Fruit fly (Drosophila melanogaster) whole organism, embryonic: ENCODE measurements around the gene beta'COP.

Experiments
- Bteb2 ChIP-seq: fragments of 200-800 bp; sonication (Bioruptor generic); optimal IDR thresholded peaks from 2 replicates; lab custom pipeline; 2016; ENCODE audit warnings: missing biosample characterization, missing genetic modification characterization
- CG1024 ChIP-seq: fragments of 200-800 bp; sonication (Bioruptor generic); IDR thresholded peaks from 2 replicates; pipeline ENCODE4 v1.3.6; 2022; ENCODE audit warnings: missing biosample characterization, missing genetic modification characterization
- CG10543 ChIP-seq: fragments of 200-800 bp; sonication (Bioruptor generic); optimal IDR thresholded peaks from 3 replicates; lab custom pipeline; 2017; ENCODE audit warnings: missing biosample characterization, mild to moderate bottlenecking, missing genetic modification characterization, moderate library complexity
- CG11085 ChIP-seq: fragments of 200-800 bp; sonication (Bioruptor generic); IDR thresholded peaks from 2 replicates; pipeline ENCODE4 v1.3.6; 2022; ENCODE audit warnings: missing biosample characterization, missing genetic modification characterization
- CG11456 ChIP-seq: fragments of 200-800 bp; sonication (Bioruptor generic); IDR thresholded peaks from 3 replicates; pipeline ENCODE4 v1.3.6; 2022; ENCODE audit warnings: missing biosample characterization, missing genetic modification characterization
- CG12104 ChIP-seq: fragments of 200-800 bp; sonication (Bioruptor generic); optimal IDR thresholded peaks from 3 replicates; lab custom pipeline; 2016; ENCODE audit warnings: missing biosample characterization, missing genetic modification characterization
- CG12659 ChIP-seq: fragments of 200-800 bp; sonication (Bioruptor generic); optimal IDR thresholded peaks from 3 replicates; lab custom pipeline; 2017; ENCODE audit warnings: mild to moderate bottlenecking, missing biosample characterization, missing genetic modification reagents, missing genetic modification characterization
- CG12942 ChIP-seq: fragments of 200-800 bp; sonication (Bioruptor generic); optimal IDR thresholded peaks from 3 replicates; lab custom pipeline; 2016; ENCODE audit warnings: missing biosample characterization, missing genetic modification characterization
- CG13123 ChIP-seq: fragments of 200-800 bp; sonication (Bioruptor generic); optimal IDR thresholded peaks from 2 replicates; lab custom pipeline; 2016; ENCODE audit warnings: missing biosample characterization, missing genetic modification characterization
- CG15073 ChIP-seq: fragments of 200-800 bp; sonication (Bioruptor generic); optimal IDR thresholded peaks from 2 replicates; lab custom pipeline; 2016; ENCODE audit warnings: missing biosample characterization, missing genetic modification characterization
- CG15601 ChIP-seq: fragments of 200-800 bp; sonication (Bioruptor generic); optimal IDR thresholded peaks from 3 replicates; lab custom pipeline; 2019; ENCODE audit warnings: missing biosample characterization, mild to moderate bottlenecking, missing genetic modification characterization, moderate library complexity
- CG1647 ChIP-seq: fragments of 200-800 bp; sonication (Bioruptor generic); optimal IDR thresholded peaks from 3 replicates; lab custom pipeline; 2016; ENCODE audit warnings: missing biosample characterization, missing genetic modification characterization
- CG2202 ChIP-seq: fragments of 200-800 bp; sonication (Bioruptor generic); optimal IDR thresholded peaks from 2 replicates; lab custom pipeline; 2018; ENCODE audit warnings: missing biosample characterization, mild to moderate bottlenecking, missing genetic modification characterization
- CG2712 ChIP-seq: fragments of 200-800 bp; optimal IDR thresholded peaks from 3 replicates; lab custom pipeline; 2019; ENCODE audit warnings: missing biosample characterization, mild to moderate bottlenecking, missing genetic modification characterization, moderate library complexity
- CG5245 ChIP-seq: fragments of 200-800 bp; sonication (Bioruptor generic); optimal IDR thresholded peaks from 3 replicates; lab custom pipeline; 2016; ENCODE audit warnings: missing biosample characterization, missing genetic modification characterization
- CG6683 ChIP-seq: fragments of 200-800 bp; sonication (Bioruptor generic); optimal IDR thresholded peaks from 2 replicates; lab custom pipeline; 2017; ENCODE audit warnings: missing biosample characterization, mild to moderate bottlenecking, missing genetic modification characterization, missing genetic modification reagents
- CG7987 ChIP-seq: fragments of 200-800 bp; sonication (Bioruptor generic); optimal IDR thresholded peaks from 2 replicates; lab custom pipeline; 2018; ENCODE audit warnings: missing biosample characterization, mild to moderate bottlenecking, missing genetic modification characterization, moderate library complexity
- CG8089 ChIP-seq: fragments of 200-800 bp; sonication (Bioruptor generic); optimal IDR thresholded peaks from 3 replicates; lab custom pipeline; 2016; ENCODE audit warnings: missing biosample characterization, missing genetic modification characterization
- CG8290 ChIP-seq, 3 experiments: fragments of 200-800 bp; sonication (Bioruptor generic); optimal IDR thresholded peaks; 2 replicates each; lab custom pipeline; 2016 to 2019; ENCODE audit warnings: missing biosample characterization in 3 of 3, missing genetic modification characterization in 3 of 3, mild to moderate bottlenecking in 2 of 3, moderate library complexity in 1 of 3
- CG8924 ChIP-seq: fragments of 200-800 bp; optimal IDR thresholded peaks from 3 replicates; lab custom pipeline; 2019; ENCODE audit warnings: missing biosample characterization, mild to moderate bottlenecking, missing genetic modification characterization, moderate library complexity
- Dp ChIP-seq: fragments of 200-800 bp; sonication (Bioruptor generic); optimal IDR thresholded peaks from 2 replicates; lab custom pipeline; 2018; ENCODE audit warnings: missing biosample characterization, mild to moderate bottlenecking, missing genetic modification characterization, moderate library complexity
- Hr3 ChIP-seq: fragments of 200-800 bp; sonication (Bioruptor generic); optimal IDR thresholded peaks from 3 replicates; lab custom pipeline; 2016; ENCODE audit warnings: missing biosample characterization, missing genetic modification characterization
- Max ChIP-seq: fragments of 200-800 bp; sonication (Bioruptor generic); optimal IDR thresholded peaks from 2 replicates; lab custom pipeline; 2016; ENCODE audit warnings: missing biosample characterization, mild to moderate bottlenecking, missing genetic modification characterization
- NK7.1 ChIP-seq: fragments of 200-800 bp; sonication (Bioruptor generic); optimal IDR thresholded peaks from 3 replicates; lab custom pipeline; 2016; ENCODE audit warnings: missing biosample characterization, missing genetic modification characterization
- Opbp ChIP-seq: fragments of 200-800 bp; sonication (Bioruptor generic); IDR thresholded peaks from 3 replicates; pipeline ENCODE4 v1.3.6; 2022; ENCODE audit warnings: missing biosample characterization, missing genetic modification characterization; ENCODE audit not compliant: partially characterized antibody
- Scr ChIP-seq: fragments of 200-800 bp; sonication (Bioruptor generic); IDR thresholded peaks from 2 replicates; pipeline ENCODE4 v1.3.6; 2022; ENCODE audit warnings: missing biosample characterization, missing genetic modification characterization; ENCODE audit not compliant: partially characterized antibody
- ap ChIP-seq: fragments of 200-800 bp; sonication (Bioruptor generic); IDR thresholded peaks from 2 replicates; pipeline ENCODE4 v1.3.6; 2022; ENCODE audit warnings: missing biosample characterization, missing genetic modification characterization
- bab2 ChIP-seq: fragments of 200-800 bp; sonication (Bioruptor generic); optimal IDR thresholded peaks from 2 replicates; lab custom pipeline; 2016; ENCODE audit warnings: missing biosample characterization, missing genetic modification characterization
- chn ChIP-seq: fragments of 200-800 bp; sonication (Bioruptor generic); optimal IDR thresholded peaks from 2 replicates; lab custom pipeline; 2016; ENCODE audit warnings: missing biosample characterization, missing genetic modification characterization
- croc ChIP-seq: fragments of 200-800 bp; sonication (Bioruptor generic); conservative IDR thresholded peaks from 3 replicates; pipeline ENCODE4 v1.3.6; 2022; ENCODE audit warnings: missing biosample characterization, missing genetic modification characterization
- esg ChIP-seq: fragments of 200-800 bp; sonication (Bioruptor generic); conservative IDR thresholded peaks from 2 replicates; pipeline ENCODE4 v1.3.6; 2022; ENCODE audit warnings: missing biosample characterization, missing genetic modification characterization
- grn ChIP-seq: fragments of 200-800 bp; sonication (Bioruptor generic); optimal IDR thresholded peaks from 3 replicates; lab custom pipeline; 2017; ENCODE audit warnings: missing biosample characterization, missing genetic modification characterization
- kah ChIP-seq: fragments of 200-800 bp; sonication (Bioruptor generic); optimal IDR thresholded peaks from 2 replicates; lab custom pipeline; 2018; ENCODE audit warnings: missing biosample characterization, mild to moderate bottlenecking, missing genetic modification characterization
- knrl ChIP-seq: fragments of 200-800 bp; sonication (Bioruptor generic); IDR thresholded peaks from 3 replicates; pipeline ENCODE4 v1.3.6; 2022; ENCODE audit warnings: missing biosample characterization, missing genetic modification characterization; ENCODE audit not compliant: partially characterized antibody
- lov ChIP-seq, 2 experiments: fragments of 200-800 bp in 1 of 2; fragments of >200 bp in 1 of 2; sonication (Bioruptor generic) in 1 of 2; IDR thresholded peaks in 1 of 2; optimal IDR thresholded peaks in 1 of 2; 2 replicates in 1 of 2; 3 replicates in 1 of 2; pipeline versions ENCODE4 v1.3.6 to Lab custom; 2017 to 2022; ENCODE audit warnings: missing biosample characterization in 1 of 2, missing genetic modification characterization in 1 of 2
- nom ChIP-seq: fragments of 200-800 bp; sonication (Bioruptor generic); optimal IDR thresholded peaks from 2 replicates; lab custom pipeline; 2017; ENCODE audit warnings: missing biosample characterization, missing genetic modification characterization, mild to moderate bottlenecking, moderate library complexity, missing genetic modification reagents
- p53 ChIP-seq: fragments of 200-800 bp; sonication (Bioruptor generic); optimal IDR thresholded peaks from 2 replicates; lab custom pipeline; 2016; ENCODE audit warnings: missing biosample characterization, missing genetic modification characterization
- pnt ChIP-seq: fragments of 200-800 bp; sonication (Bioruptor generic); optimal IDR thresholded peaks from 3 replicates; lab custom pipeline; 2016; ENCODE audit warnings: missing biosample characterization, missing genetic modification characterization
- prd ChIP-seq, 3 experiments: fragments of >200 bp in 2 of 3; fragments of 200-800 bp in 1 of 3; sonication (Bioruptor generic) in 1 of 3; optimal IDR thresholded peaks in 2 of 3; IDR thresholded peaks in 1 of 3; 2 replicates in 2 of 3; 3 replicates in 1 of 3; pipeline versions ENCODE4 v1.3.6 to Lab custom; 2017 to 2022; ENCODE audit warnings: missing biosample characterization in 1 of 3, missing genetic modification characterization in 1 of 3
- psq ChIP-seq: fragments of 200-800 bp; sonication (Bioruptor generic); optimal IDR thresholded peaks from 2 replicates; lab custom pipeline; 2017; ENCODE audit warnings: missing biosample characterization, missing genetic modification characterization
- pzg ChIP-seq: fragments of 200-800 bp; sonication (Bioruptor generic); optimal IDR thresholded peaks from 3 replicates; lab custom pipeline; 2018; ENCODE audit warnings: missing biosample characterization, mild to moderate bottlenecking, missing genetic modification characterization, moderate library complexity
- sc ChIP-seq, 3 experiments: fragments of >200 bp in 2 of 3; fragments of 200-800 bp in 1 of 3; sonication (Bioruptor generic) in 1 of 3; optimal IDR thresholded peaks; 2 replicates in 2 of 3; 3 replicates in 1 of 3; lab custom pipeline; 2017; ENCODE audit warnings: mild to moderate bottlenecking in 1 of 3, missing biosample characterization in 1 of 3, missing genetic modification characterization in 1 of 3, missing genetic modification reagents in 1 of 3
- sisA ChIP-seq: fragments of 200-800 bp; sonication (Bioruptor generic); IDR thresholded peaks from 2 replicates; pipeline ENCODE4 v1.3.6; 2022; ENCODE audit warnings: missing biosample characterization, missing genetic modification characterization
- slou ChIP-seq: fragments of 200-800 bp; sonication (Bioruptor generic); optimal IDR thresholded peaks from 3 replicates; lab custom pipeline; 2016; ENCODE audit warnings: missing biosample characterization, missing genetic modification characterization
- sob ChIP-seq: fragments of 200-800 bp; sonication (Bioruptor generic); IDR thresholded peaks from 2 replicates; pipeline ENCODE4 v1.3.6; 2022; ENCODE audit warnings: missing biosample characterization, missing genetic modification characterization
- sr ChIP-seq: fragments of 200-800 bp; sonication (Bioruptor generic); IDR thresholded peaks from 3 replicates; pipeline ENCODE4 v1.3.6; 2022; ENCODE audit warnings: missing biosample characterization, missing genetic modification characterization
- toy ChIP-seq: fragments of 200-800 bp; sonication (Bioruptor generic); IDR thresholded peaks from 2 replicates; pipeline ENCODE4 v1.3.6; 2022; ENCODE audit warnings: missing biosample characterization, missing genetic modification characterization
- z ChIP-seq: fragments of 200-800 bp; sonication (Bioruptor generic); IDR thresholded peaks from 3 replicates; pipeline ENCODE4 v1.3.6; 2022; ENCODE audit warnings: missing biosample characterization, missing genetic modification characterization

beta'COP gene

dm6 chr2L:13378488-13378964, at the start of gene beta'COP, which contains the start of gene CG9302 (continued):
- TF ChIP-seq CG12659 (peak; percentile 89), CG8924 (peak; percentile 72), CG8290 (GFP tag; optimal IDR thresholded peaks at IDR 0.05; lab: Kevin White, UChicago) (peak; percentile 47), CG8290 (tag; optimal IDR thresholded peaks at IDR 0.05; lab: Kevin White, UChicago) (peak in 1 of 2 experiments; percentile 15), sr (GFP tag; lab: Robert Waterston, UW) (no peak), croc (GFP tag; lab: Robert Waterston, UW) (peak; percentile 56), CG1024 (GFP tag; lab: Robert Waterston, UW) (no peak), z (GFP tag; lab: Robert Waterston, UW) (no peak), nom (GFP tag; lab: Kevin White, UChicago) (no peak), CG12942 (GFP tag; lab: Kevin White, UChicago) (peak; percentile 52), prd (optimal IDR thresholded peaks at IDR 0.05; lab: Kevin White, UChicago) (no peak), prd (GFP tag; IDR thresholded peaks at IDR 0.05; lab: Robert Waterston, UW) (peak; percentile 75; the same call in 2 of the 3 replicates), CG8089 (GFP tag; lab: Kevin White, UChicago) (no peak), ap (GFP tag; lab: Robert Waterston, UW) (no peak), CG12104 (GFP tag; lab: Kevin White, UChicago) (peak; percentile 64), sisA (peak; percentile 58), CG2202 (tag; lab: Kevin White, UChicago) (peak; percentile 10), Scr (GFP tag; lab: Robert Waterston, UW) (peak; percentile 80), CG7987 (GFP tag; lab: Kevin White, UChicago) (peak; percentile 33), Max (GFP tag; lab: Kevin White, UChicago) (peak; percentile 64), pzg (GFP tag; lab: Kevin White, UChicago) (peak; percentile 35), sob (GFP tag; lab: Robert Waterston, UW) (peak; percentile 56; the same call in 1 of the 2 replicates), esg (GFP tag; lab: Robert Waterston, UW) (peak; percentile 40; the same call in 1 of the 2 replicates), pnt (GFP tag; lab: Kevin White, UChicago) (no peak), Dp (GFP tag; lab: Kevin White, UChicago) (peak; percentile 5), CG2712 (peak; percentile 81), CG11456 (peak; percentile 68; the same call in 1 of the 3 replicates), toy (GFP tag; lab: Robert Waterston, UW) (no peak), NK7.1 (no peak), CG13123 (peak; percentile 33), CG10543 (GFP tag; lab: Kevin White, UChicago) (peak; percentile 84), knrl (peak; percentile 82), kah (GFP tag; lab: Kevin White, UChicago) (peak; percentile 7), CG1647 (GFP tag; lab: Kevin White, UChicago) (peak; percentile 25), chn (GFP tag; lab: Kevin White, UChicago) (peak; percentile 39), CG11085 (GFP tag; lab: Robert Waterston, UW) (peak; percentile 50; the same call in 1 of the 2 replicates), sc (optimal IDR thresholded peaks at IDR 0.05; lab: Kevin White, UChicago) (no peak), sc (GFP tag; optimal IDR thresholded peaks at IDR 0.05; lab: Kevin White, UChicago) (peak; percentile 39), bab2 (GFP tag; lab: Kevin White, UChicago) (peak; percentile 48), CG15601 (tag; lab: Kevin White, UChicago) (peak; percentile 68), Bteb2 (GFP tag; lab: Kevin White, UChicago) (no peak), CG6683 (peak; percentile 14), grn (GFP tag; lab: Kevin White, UChicago) (no peak), lov (optimal IDR thresholded peaks at IDR 0.05; lab: Kevin White, UChicago) (no peak), lov (GFP tag; IDR thresholded peaks at IDR 0.05; lab: Robert Waterston, UW) (no peak), CG5245 (GFP tag; lab: Kevin White, UChicago) (peak; percentile 31), p53 (peak; percentile 1), slou (peak; percentile 81), Opbp (GFP tag; lab: Robert Waterston, UW) (peak; percentile 68), Hr3 (peak; percentile 81), psq (GFP tag; lab: Kevin White, UChicago) (peak; percentile 18), CG15073 (GFP tag; lab: Kevin White, UChicago) (no peak)
